Worm (Caenorhabditis elegans) whole organism, midembryonic: ENCODE data around the gene F02E11.7.

Experiments used
- T22C8.4 ChIP-seq: fragments of 200-800 bp; sonication (Bioruptor generic); IDR thresholded peaks from 2 replicates; pipeline ENCODE4 v1.3.6; 2022; ENCODE audit warnings: missing genetic modification characterization, missing compliant biosample characterization
- cog-1 ChIP-seq: sonication (generic microtip); optimal IDR thresholded peaks from 2 replicates; lab custom pipeline; 2016; ENCODE audit warnings: missing genetic modification characterization, missing compliant biosample characterization
- flt-1 ChIP-seq: fragments of 200-800 bp; sonication (Bioruptor generic); IDR thresholded peaks from 2 replicates; pipeline ENCODE4 v1.3.6; 2022; ENCODE audit warnings: missing genetic modification characterization, missing compliant biosample characterization
- klf-2 ChIP-seq: fragments of 200-800 bp; sonication (Bioruptor generic); conservative IDR thresholded peaks from 2 replicates; pipeline ENCODE4 v1.3.6; 2022; ENCODE audit warnings: missing genetic modification reagents, missing genetic modification characterization, missing compliant biosample characterization
- med-1 ChIP-seq: sonication (generic microtip); optimal IDR thresholded peaks from 2 replicates; lab custom pipeline; 2017; ENCODE audit warnings: missing genetic modification characterization, mild to moderate bottlenecking, missing compliant biosample characterization, antibody characterized with exemption, missing genetic modification reagents; ENCODE audit not compliant: insufficient read depth
- ztf-23 ChIP-seq: fragments of 200-800 bp; sonication (Bioruptor generic); IDR thresholded peaks from 2 replicates; pipeline ENCODE4 v1.3.6; 2022; ENCODE audit warnings: missing genetic modification reagents, missing genetic modification characterization, missing compliant biosample characterization
- ztf-29 ChIP-seq: fragments of 200-800 bp; sonication (Bioruptor generic); IDR thresholded peaks from 2 replicates; pipeline ENCODE4 v1.3.6; 2022; ENCODE audit warnings: missing genetic modification reagents, missing genetic modification characterization, missing compliant biosample characterization

DNA sequence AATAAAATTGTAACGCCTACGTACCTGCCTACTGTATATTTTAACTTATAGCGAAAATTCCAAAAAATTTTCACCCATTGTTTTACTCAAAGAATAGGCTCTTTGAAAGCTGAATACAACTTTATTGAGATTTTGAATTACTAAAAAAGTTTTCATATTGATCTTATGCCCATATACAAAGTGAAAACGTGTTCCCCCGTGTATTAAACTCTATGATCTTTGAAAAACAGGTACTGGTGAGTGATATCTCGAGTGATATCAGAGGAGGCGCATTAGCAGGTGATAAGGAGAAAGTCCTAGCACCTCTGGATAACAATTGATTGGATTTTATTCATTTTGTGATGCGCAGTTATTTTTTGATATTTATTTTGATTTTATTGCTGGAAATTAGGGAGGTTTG is 27.3 kb upstream of the F02E11.7 start, which contains the start of gene C17F4.3:
- TF ChIP-seq ztf-23 (GFP tag; lab: Robert Waterston, UW) (no peak), cog-1 (tag; lab: Kevin White, UChicago) (no peak), klf-2 (GFP tag; lab: Robert Waterston, UW) (no peak), med-1 (no peak), flt-1 (GFP tag; lab: Robert Waterston, UW) (no peak), T22C8.4 (no peak), ztf-29 (GFP tag; lab: Robert Waterston, UW) (no peak)
